Worm (Caenorhabditis elegans): Measurements from ENCODE around the gene srbc-44.

The srbc-44 gene

ce11 chrV:12751495-12752050 is 36.8 kb downstream of the srbc-44 start, which contains the start of gene C15C8.6:
TSS of gene C15C8.6 (minus strand) at chrV:12751545.
- no peak for TF ChIP-seq elt-1 (tag; optimal IDR thresholded peaks at IDR 0.05; ENCODE audit: borderline replicate concordance, insufficient read depth)
- no peak for TF ChIP-seq snpc-4 (tag; optimal IDR thresholded peaks at IDR 0.05)
- no peak for TF ChIP-seq nhr-28 (tag; optimal IDR thresholded peaks at IDR 0.05)
- TF ChIP-seq ceh-43 (GFP tag; optimal IDR thresholded peaks at IDR 0.05), result no peak
- TF ChIP-seq lin-13 (tag; optimal IDR thresholded peaks at IDR 0.05), result no peak
- no peak for TF ChIP-seq nhr-76 (tag; optimal IDR thresholded peaks at IDR 0.05)
- TF ChIP-seq pha-4 (tag; optimal IDR thresholded peaks at IDR 0.05), result no peak
- TF ChIP-seq cnd-1 (tag; optimal IDR thresholded peaks at IDR 0.05), result no peak
- TF ChIP-seq tbx-8 (GFP tag; optimal IDR thresholded peaks at IDR 0.05), result no peak
- TF ChIP-seq mls-2 (tag; optimal IDR thresholded peaks at IDR 0.05), result no peak

- TF ChIP-seq drap-1 (GFP tag; optimal IDR thresholded peaks at IDR 0.05), result no peak
- TF ChIP-seq ceh-83 (GFP tag; optimal IDR thresholded peaks at IDR 0.05), result no peak
- TF ChIP-seq mep-1 (tag; optimal IDR thresholded peaks at IDR 0.05), result no peak
- TF ChIP-seq nhr-28 (tag; optimal IDR thresholded peaks at IDR 0.05), result no peak
- TF ChIP-seq tbx-8 (GFP tag; optimal IDR thresholded peaks at IDR 0.05), result no peak
- no peak for TF ChIP-seq unc-62 (GFP tag; optimal IDR thresholded peaks at IDR 0.05)
- TF ChIP-seq ztf-11 (tag; optimal IDR thresholded peaks at IDR 0.05), result no peak
- TF ChIP-seq nhr-76 (tag; optimal IDR thresholded peaks at IDR 0.05), result no peak
- no peak for TF ChIP-seq zip-8 (tag; optimal IDR thresholded peaks at IDR 0.05)
- TF ChIP-seq ces-1 (GFP tag; optimal IDR thresholded peaks at IDR 0.05), result no peak
- TF ChIP-seq lin-13 (tag; optimal IDR thresholded peaks at IDR 0.05), result no peak
- TF ChIP-seq sem-2 (GFP tag; optimal IDR thresholded peaks at IDR 0.05), result no peak
- no peak for TF ChIP-seq hlh-1 (tag; optimal IDR thresholded peaks at IDR 0.05)
- no peak for TF ChIP-seq lsy-2 (tag; optimal IDR thresholded peaks at IDR 0.05)
- TF ChIP-seq sptf-1 (tag; optimal IDR thresholded peaks at IDR 0.05), result no peak
- no peak for TF ChIP-seq mls-2 (tag; optimal IDR thresholded peaks at IDR 0.05)
- TF ChIP-seq bed-3 (GFP tag; optimal IDR thresholded peaks at IDR 0.05), result no peak
- TF ChIP-seq nhr-237 (tag; optimal IDR thresholded peaks at IDR 0.05), result no peak
- no peak for TF ChIP-seq lin-32 (GFP tag; optimal IDR thresholded peaks at IDR 0.05)
- no peak for TF ChIP-seq snpc-4 (tag; optimal IDR thresholded peaks at IDR 0.05)
Observed at ce11 chrV:12749558-12749957, 38.8 kb downstream of the srbc-44 start.

- TF ChIP-seq ceh-83 (GFP tag; optimal IDR thresholded peaks at IDR 0.05) (no peak), ces-1 (GFP tag; optimal IDR thresholded peaks at IDR 0.05) (peak; percentile 97)
Observed at ce11 chrV:12747856-12748255, 40.5 kb downstream of the srbc-44 start, which contains the start of gene C15C8.5. TSS of gene C15C8.5 (plus strand) at chrV:12748007.

ce11 chrV:12747431-12747830 is 40.9 kb downstream of the srbc-44 start, which contains the start of gene C15C8.4:
TSS of gene C15C8.4 (minus strand) at chrV:12747463.
- no peak for TF ChIP-seq unc-120 (tag; optimal IDR thresholded peaks at IDR 0.05; ENCODE audit: poor library complexity, severe bottlenecking)
- peak; percentile 94 for TF ChIP-seq elt-1 (tag; optimal IDR thresholded peaks at IDR 0.05; ENCODE audit: borderline replicate concordance, insufficient read depth)
- no peak for TF ChIP-seq snpc-4 (tag; optimal IDR thresholded peaks at IDR 0.05)

ce11 chrV:12744979-12745378 is 43.4 kb downstream of the srbc-44 start, which contains the start of gene C15C8.7:
TSS of gene C15C8.7 (minus strand) at chrV:12745050.
- TF ChIP-seq ceh-39 (tag; optimal IDR thresholded peaks at IDR 0.05) (no peak), lsy-2 (tag; optimal IDR thresholded peaks at IDR 0.05) (no peak)

ce11 chrV:12743778-12744502 is 44.4 kb downstream of the srbc-44 start:
- TF ChIP-seq unc-39 (tag; optimal IDR thresholded peaks at IDR 0.05) (no peak), ceh-39 (tag; optimal IDR thresholded peaks at IDR 0.05) (no peak), cnd-1 (tag; optimal IDR thresholded peaks at IDR 0.05) (no peak), lsy-2 (tag; optimal IDR thresholded peaks at IDR 0.05) (no peak), lin-13 (tag; optimal IDR thresholded peaks at IDR 0.05) (no peak)
